Fruit fly (Drosophila melanogaster) whole organism, wandering third instar larva: ENCODE data around the gene CG4230.
A peak's percentile ranks its signal among the peaks of the same experiment; 100 is the strongest.

Experiments
- Abd-B ChIP-seq: fragments of >200 bp; optimal IDR thresholded peaks from 2 replicates; lab custom pipeline; 2017; ENCODE audit warnings: missing biosample characterization, missing genetic modification characterization
- CrebA ChIP-seq: fragments of 200-800 bp; sonication (Bioruptor generic); optimal IDR thresholded peaks from 2 replicates; lab custom pipeline; 2016; ENCODE audit warnings: missing biosample characterization, mild to moderate bottlenecking, missing genetic modification characterization, borderline replicate concordance
- Dfd ChIP-seq: fragments of >200 bp; optimal IDR thresholded peaks from 2 replicates; lab custom pipeline; 2017; ENCODE audit warnings: missing biosample characterization, missing genetic modification characterization
- Dif ChIP-seq: fragments of 200-275, 200-300 bp; sonication (Bioruptor generic); optimal IDR thresholded peaks from 2 replicates; lab custom pipeline; 2018; ENCODE audit warnings: missing biosample characterization, missing genetic modification characterization; ENCODE audit not compliant: partially characterized antibody
- GATAd ChIP-seq: sonication (Bioruptor generic); optimal IDR thresholded peaks from 2 replicates; lab custom pipeline; 2016; ENCODE audit warnings: missing biosample characterization, missing genetic modification characterization
- HLH106 ChIP-seq: fragments of 200-800 bp; optimal IDR thresholded peaks from 3 replicates; lab custom pipeline; 2019; ENCODE audit warnings: missing biosample characterization, mild to moderate bottlenecking, missing genetic modification characterization, moderate library complexity
- Hnf4 ChIP-seq: fragments of 200-800 bp; sonication (Bioruptor generic); optimal IDR thresholded peaks from 2 replicates; lab custom pipeline; 2016; ENCODE audit warnings: missing biosample characterization, mild to moderate bottlenecking, missing genetic modification characterization
- Hr78 ChIP-seq: fragments of >200 bp; optimal IDR thresholded peaks from 2 replicates; lab custom pipeline; 2017; ENCODE audit warnings: missing biosample characterization, missing genetic modification characterization
- Hr83 ChIP-seq: fragments of 200-300 bp; sonication (Bioruptor generic); optimal IDR thresholded peaks from 2 replicates; lab custom pipeline; 2016; ENCODE audit warnings: missing biosample characterization, mild to moderate bottlenecking, missing genetic modification characterization, moderate library complexity; ENCODE audit not compliant: poor library complexity, severe bottlenecking
- Jra ChIP-seq: sonication (Bioruptor generic); optimal IDR thresholded peaks from 2 replicates; lab custom pipeline; 2016; ENCODE audit warnings: missing biosample characterization, missing genetic modification characterization
- Mio ChIP-seq: sonication (Bioruptor generic); optimal IDR thresholded peaks from 2 replicates; lab custom pipeline; 2016; ENCODE audit warnings: missing biosample characterization, missing genetic modification characterization
- Myc ChIP-seq: fragments of >200 bp; optimal IDR thresholded peaks from 2 replicates; lab custom pipeline; 2017
- N ChIP-seq: fragments of >200 bp; optimal IDR thresholded peaks from 2 replicates; lab custom pipeline; 2018; ENCODE audit warnings: missing biosample characterization, missing external identifiers, missing genetic modification characterization
- OdsH ChIP-seq: fragments of 200-800 bp; sonication (Bioruptor generic); optimal IDR thresholded peaks from 2 replicates; lab custom pipeline; 2016; ENCODE audit warnings: missing biosample characterization, mild to moderate bottlenecking, missing genetic modification characterization
- Vsx2 ChIP-seq: fragments of 200-300, 225-300 bp; sonication (Bioruptor generic); optimal IDR thresholded peaks from 2 replicates; lab custom pipeline; 2018; ENCODE audit warnings: missing biosample characterization, missing genetic modification characterization; ENCODE audit not compliant: partially characterized antibody
- br ChIP-seq: fragments of 200-800 bp; sonication (Bioruptor generic); optimal IDR thresholded peaks from 2 replicates; lab custom pipeline; 2016; ENCODE audit warnings: missing biosample characterization, missing genetic modification characterization
- brk ChIP-seq: fragments of 200-800 bp; sonication (Bioruptor generic); optimal IDR thresholded peaks from 2 replicates; lab custom pipeline; 2016; ENCODE audit warnings: missing biosample characterization, mild to moderate bottlenecking, missing genetic modification characterization
- dl ChIP-seq, 2 experiments: fragments of 175-275, 200-275 bp in 1 of 2; fragments of 200-275 bp in 1 of 2; sonication (Bioruptor generic); optimal IDR thresholded peaks; lab custom pipeline; 2018; ENCODE audit warnings: mild to moderate bottlenecking in 2 of 2, missing biosample characterization in 2 of 2, missing genetic modification characterization in 2 of 2, moderate library complexity in 2 of 2; ENCODE audit not compliant: partially characterized antibody in 2 of 2, insufficient read depth in 1 of 2
- dmrt93B ChIP-seq: fragments of 200-800 bp; sonication (Bioruptor generic); optimal IDR thresholded peaks from 2 replicates; lab custom pipeline; 2018; ENCODE audit warnings: missing biosample characterization, mild to moderate bottlenecking, missing genetic modification characterization
- dsf ChIP-seq: sonication (Bioruptor generic); optimal IDR thresholded peaks from 2 replicates; lab custom pipeline; 2016; ENCODE audit warnings: missing biosample characterization, missing genetic modification characterization, borderline replicate concordance
- ey ChIP-seq: fragments of 200-800 bp; sonication (Bioruptor generic); optimal IDR thresholded peaks from 2 replicates; lab custom pipeline; 2016; ENCODE audit warnings: missing biosample characterization, missing genetic modification characterization
- foxo ChIP-seq, 2 experiments: fragments of 200-800 bp; sonication (Bioruptor generic); optimal IDR thresholded peaks; 2 replicates in 1 of 2; 3 replicates in 1 of 2; lab custom pipeline; 2016 to 2017; ENCODE audit warnings: missing biosample characterization in 2 of 2, missing genetic modification characterization in 2 of 2
- fru ChIP-seq: fragments of 200-800 bp; sonication (Bioruptor generic); optimal IDR thresholded peaks from 3 replicates; lab custom pipeline; 2016; ENCODE audit warnings: missing biosample characterization, mild to moderate bottlenecking, missing genetic modification characterization
- h ChIP-seq: fragments of 200-800 bp; sonication (Bioruptor generic); optimal IDR thresholded peaks from 3 replicates; lab custom pipeline; 2016; ENCODE audit warnings: missing biosample characterization, mild to moderate bottlenecking, missing genetic modification characterization
- jim ChIP-seq: fragments of 175-275, 200-325 bp; sonication (Bioruptor generic); optimal IDR thresholded peaks from 2 replicates; lab custom pipeline; 2016; ENCODE audit warnings: missing biosample characterization, mild to moderate bottlenecking, missing genetic modification characterization
- lola ChIP-seq: fragments of >200 bp; optimal IDR thresholded peaks from 2 replicates; lab custom pipeline; 2017; ENCODE audit warnings: missing biosample characterization, missing genetic modification characterization
- psq ChIP-seq: fragments of 200-800 bp; sonication (Bioruptor generic); optimal IDR thresholded peaks from 3 replicates; lab custom pipeline; 2017; ENCODE audit warnings: missing biosample characterization, mild to moderate bottlenecking, missing genetic modification characterization, moderate library complexity
- rgr ChIP-seq: fragments of 200-800 bp; sonication (Bioruptor generic); optimal IDR thresholded peaks from 3 replicates; lab custom pipeline; 2016; ENCODE audit warnings: missing biosample characterization, mild to moderate bottlenecking, missing genetic modification characterization
- sage ChIP-seq: fragments of 200-800 bp; sonication (Bioruptor generic); optimal IDR thresholded peaks from 2 replicates; lab custom pipeline; 2016; ENCODE audit warnings: missing biosample characterization, mild to moderate bottlenecking, missing genetic modification characterization
- sv ChIP-seq: fragments of 200-800 bp; sonication (Bioruptor generic); optimal IDR thresholded peaks from 3 replicates; lab custom pipeline; 2016; ENCODE audit warnings: missing biosample characterization, missing genetic modification characterization
- tai ChIP-seq: sonication (Bioruptor generic); optimal IDR thresholded peaks from 2 replicates; lab custom pipeline; 2016; ENCODE audit warnings: missing biosample characterization, missing genetic modification characterization
- usp ChIP-seq: fragments of >200 bp; optimal IDR thresholded peaks from 2 replicates; lab custom pipeline; 2017; ENCODE audit warnings: missing biosample characterization, missing genetic modification characterization

The CG4230 gene

DNA sequence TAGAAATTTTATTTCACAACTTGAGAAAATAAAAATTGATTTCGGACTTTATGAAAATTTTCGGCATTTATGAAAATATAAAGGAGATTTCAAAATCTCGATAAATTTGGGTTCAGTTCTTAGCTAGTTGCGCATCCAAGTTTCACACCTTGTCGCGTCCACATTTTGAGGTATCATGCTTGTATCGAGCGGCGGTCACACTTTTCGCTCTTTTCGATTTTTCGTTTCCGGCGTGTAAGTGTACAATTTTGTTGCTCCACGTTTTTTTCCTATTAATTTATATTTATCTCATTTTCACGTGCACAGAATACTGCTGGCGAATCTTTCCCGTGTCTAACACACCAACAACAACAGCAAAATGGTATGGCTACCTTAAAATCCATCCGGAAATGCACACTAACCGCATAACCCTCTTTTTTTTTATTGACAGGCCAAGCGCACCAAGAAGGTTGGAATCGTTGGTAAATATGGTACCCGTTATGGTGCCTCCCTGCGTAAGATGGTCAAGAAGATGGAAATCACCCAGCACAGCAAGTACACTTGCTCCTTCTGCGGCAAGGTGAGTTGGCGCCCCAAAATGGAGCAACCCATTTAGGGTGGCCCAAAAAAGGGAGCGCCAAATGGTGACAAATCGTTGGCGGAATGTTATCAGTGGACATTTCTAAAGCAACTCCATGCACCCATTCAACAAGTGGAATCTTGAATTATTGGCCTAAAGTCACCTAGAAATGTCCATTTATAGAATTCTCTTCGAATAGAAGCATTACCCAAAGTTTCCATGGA, 25.0 kb upstream of the CG4230 start, which contains the start of gene RpL37A (continued):
- no peak for TF ChIP-seq tai
- TF ChIP-seq foxo (GFP tag; optimal IDR thresholded peaks at IDR 0.05; lab: Kevin White, UChicago) = peak in 1 of 2 experiments; percentile 62
- TF ChIP-seq Hr83 (GFP tag; lab: Kevin White, UChicago) = peak; percentile 86
- no peak for TF ChIP-seq usp (GFP tag; lab: Kevin White, UChicago)
- peak; percentile 78 for TF ChIP-seq h (GFP tag; lab: Kevin White, UChicago)
- peak; percentile 52 for TF ChIP-seq fru (GFP tag; lab: Kevin White, UChicago)
- no peak for TF ChIP-seq ey (GFP tag; lab: Kevin White, UChicago)
- no peak for TF ChIP-seq lola (GFP tag; lab: Kevin White, UChicago)
- peak; percentile 5 for TF ChIP-seq Myc (lab: Kevin White, UChicago)
- TF ChIP-seq Abd-B (GFP tag; lab: Kevin White, UChicago) = no peak
- TF ChIP-seq Hnf4 (GFP tag; lab: Kevin White, UChicago) = peak; percentile 12
- TF ChIP-seq Mio (GFP tag; lab: Kevin White, UChicago) = no peak
- TF ChIP-seq Jra = peak; percentile 12

DNA sequence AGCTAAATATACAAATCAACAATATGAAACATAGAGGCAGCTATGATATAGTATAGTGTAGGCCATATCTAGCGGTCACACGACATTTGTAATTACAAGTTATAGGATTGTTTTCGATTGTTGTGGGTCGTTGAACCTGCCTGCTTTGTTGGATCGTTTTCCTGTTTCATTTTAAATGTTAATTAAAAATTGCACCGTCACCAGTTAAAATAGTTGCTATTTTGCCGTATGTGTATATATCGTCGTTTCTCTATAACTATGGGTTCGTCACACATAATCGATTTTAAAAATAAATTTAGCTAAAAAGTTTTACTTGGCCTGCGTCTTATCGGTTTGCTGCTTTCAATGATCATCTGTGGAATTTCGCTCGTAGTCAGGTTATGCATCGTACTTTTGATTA, 23.7 kb upstream of the CG4230 start:
- no peak for TF ChIP-seq dl (GFP tag; optimal IDR thresholded peaks at IDR 0.05; lab: Kevin White, UChicago; ENCODE audit: insufficient read depth in 1 of 2, partially characterized antibody in 2 of 2)
- no peak for TF ChIP-seq sv (GFP tag; lab: Kevin White, UChicago)
- no peak for TF ChIP-seq Jra
- no peak for TF ChIP-seq usp (GFP tag; lab: Kevin White, UChicago)
- TF ChIP-seq Dif (GFP tag; lab: Kevin White, UChicago) = no peak
- TF ChIP-seq HLH106 = no peak
- TF ChIP-seq CrebA (GFP tag; lab: Kevin White, UChicago) = no peak
- no peak for TF ChIP-seq ey (GFP tag; lab: Kevin White, UChicago)
- TF ChIP-seq Vsx2 (GFP tag; lab: Kevin White, UChicago) = no peak
- TF ChIP-seq Myc (lab: Kevin White, UChicago) = no peak
- TF ChIP-seq fru (GFP tag; lab: Kevin White, UChicago) = no peak

DNA sequence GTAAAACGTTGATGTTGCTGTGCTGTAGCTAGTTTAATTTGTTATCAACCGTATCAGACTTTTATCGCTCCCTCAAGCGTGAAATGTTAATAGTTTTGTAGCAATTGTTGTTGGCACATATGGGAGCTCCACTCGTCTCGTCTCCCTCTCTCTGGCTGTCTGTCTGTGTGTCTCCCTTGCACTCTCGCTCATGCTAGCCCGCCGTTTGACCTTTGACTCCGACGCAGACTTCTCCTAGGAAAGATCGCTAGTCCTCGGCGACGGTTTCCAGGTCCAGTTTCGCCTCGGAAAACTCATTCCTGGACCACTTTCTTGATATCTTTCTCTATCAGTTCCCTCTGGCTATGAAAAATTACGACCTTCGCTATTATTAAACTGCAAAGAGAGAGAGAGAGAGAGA, 16.8 kb upstream of the CG4230 start:
- TF ChIP-seq Hnf4 (GFP tag; lab: Kevin White, UChicago) = no peak
- no peak for TF ChIP-seq lola (GFP tag; lab: Kevin White, UChicago)
- TF ChIP-seq sage (GFP tag; lab: Kevin White, UChicago) = no peak
- TF ChIP-seq GATAd (GFP tag; lab: Kevin White, UChicago) = no peak
- no peak for TF ChIP-seq Myc (lab: Kevin White, UChicago)
- no peak for TF ChIP-seq OdsH
- TF ChIP-seq N = no peak
- no peak for TF ChIP-seq brk (GFP tag; lab: Kevin White, UChicago)
- no peak for TF ChIP-seq Hr78
- no peak for TF ChIP-seq jim (GFP tag; lab: Kevin White, UChicago)

DNA sequence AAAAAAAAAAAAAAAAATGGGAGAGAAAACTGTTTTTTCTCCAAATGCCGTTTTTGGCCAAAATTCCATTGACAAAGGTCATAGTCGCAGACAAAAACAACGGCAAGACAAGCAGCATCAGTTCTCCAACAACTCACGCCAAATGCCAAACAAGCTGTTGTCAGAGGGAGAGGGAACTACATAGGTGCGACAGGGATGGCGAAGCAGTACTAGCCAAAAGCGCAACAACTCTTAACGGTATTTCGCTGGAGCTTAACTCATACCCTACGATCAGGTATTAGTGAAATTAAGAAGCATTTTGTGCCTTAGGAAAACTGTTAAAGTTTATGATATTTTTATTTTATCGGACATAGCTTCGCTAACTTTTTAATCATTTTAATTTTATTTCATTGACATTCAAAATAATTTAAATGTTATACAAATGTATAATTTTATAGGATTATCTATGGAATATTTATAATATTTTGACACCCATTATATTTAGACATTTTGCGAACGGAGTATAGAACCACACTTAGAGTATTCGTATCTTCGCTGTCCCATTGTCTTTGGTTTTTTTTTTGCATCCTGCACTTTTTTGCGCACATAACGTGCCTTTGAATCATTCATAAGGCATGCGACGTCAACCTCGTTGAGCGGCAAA, 15.7 kb upstream of the CG4230 start:
- TF ChIP-seq rgr (GFP tag; lab: Kevin White, UChicago) = no peak
- TF ChIP-seq ey (GFP tag; lab: Kevin White, UChicago) = no peak
- no peak for TF ChIP-seq jim (GFP tag; lab: Kevin White, UChicago)
- no peak for TF ChIP-seq GATAd (GFP tag; lab: Kevin White, UChicago)
- TF ChIP-seq psq = no peak
- TF ChIP-seq Hr78 = no peak
- no peak for TF ChIP-seq sv (GFP tag; lab: Kevin White, UChicago)
- TF ChIP-seq br = no peak
- TF ChIP-seq dmrt93B (GFP tag; lab: Kevin White, UChicago) = no peak
- no peak for TF ChIP-seq Myc (lab: Kevin White, UChicago)
- no peak for TF ChIP-seq Dif (GFP tag; lab: Kevin White, UChicago)
- TF ChIP-seq CrebA (GFP tag; lab: Kevin White, UChicago) = no peak
- no peak for TF ChIP-seq dsf (GFP tag; lab: Kevin White, UChicago)
- no peak for TF ChIP-seq sage (GFP tag; lab: Kevin White, UChicago)
- TF ChIP-seq Dfd = no peak
- TF ChIP-seq, all 38 proteins: peak for 0
